Fruit fly (Drosophila melanogaster) whole organism, embryonic: ENCODE results near the gene CG10589.

Experiments used
- Bgb ChIP-seq: fragments of 200-800 bp; sonication (Bioruptor generic); IDR thresholded peaks from 2 replicates; pipeline ENCODE4 v1.3.6; 2022; ENCODE audit warnings: missing biosample characterization, missing genetic modification characterization; ENCODE audit not compliant: partially characterized antibody
- CG10959 ChIP-seq: fragments of 200-800 bp; sonication (Bioruptor generic); IDR thresholded peaks from 2 replicates; pipeline ENCODE4 v1.3.6; 2022; ENCODE audit warnings: missing biosample characterization, missing genetic modification characterization
- CG11723 ChIP-seq: fragments of 200-800 bp; sonication (Bioruptor generic); optimal IDR thresholded peaks from 2 replicates; lab custom pipeline; 2017; ENCODE audit warnings: missing biosample characterization, mild to moderate bottlenecking, missing genetic modification characterization
- CG12104 ChIP-seq: fragments of 200-800 bp; sonication (Bioruptor generic); optimal IDR thresholded peaks from 3 replicates; lab custom pipeline; 2016; ENCODE audit warnings: missing biosample characterization, missing genetic modification characterization
- CG12236 ChIP-seq: fragments of 200-800 bp; sonication (Bioruptor generic); optimal IDR thresholded peaks from 2 replicates; lab custom pipeline; 2016; ENCODE audit warnings: missing biosample characterization, missing genetic modification characterization
- CG13775 ChIP-seq: fragments of 200-800 bp; sonication (Bioruptor generic); optimal IDR thresholded peaks from 3 replicates; lab custom pipeline; 2017; ENCODE audit warnings: missing biosample characterization, mild to moderate bottlenecking, missing genetic modification characterization
- CG15479 ChIP-seq: fragments of 200-800 bp; sonication (Bioruptor generic); optimal IDR thresholded peaks from 3 replicates; lab custom pipeline; 2019; ENCODE audit warnings: missing biosample characterization, mild to moderate bottlenecking, missing genetic modification characterization, moderate library complexity
- CG1603 ChIP-seq: fragments of 200-800 bp; sonication (Bioruptor generic); optimal IDR thresholded peaks from 2 replicates; lab custom pipeline; 2019; ENCODE audit warnings: missing biosample characterization, mild to moderate bottlenecking, missing genetic modification characterization, moderate library complexity
- CG17385 ChIP-seq: fragments of 200-800 bp; sonication (Bioruptor generic); optimal IDR thresholded peaks from 3 replicates; lab custom pipeline; 2018; ENCODE audit warnings: missing biosample characterization, mild to moderate bottlenecking, missing genetic modification characterization
- CG1832 ChIP-seq: fragments of 200-800 bp; sonication (Bioruptor generic); optimal IDR thresholded peaks from 2 replicates; lab custom pipeline; 2017; ENCODE audit warnings: missing biosample characterization, mild to moderate bottlenecking, missing genetic modification characterization, inconsistent platforms
- CG18476 ChIP-seq: fragments of 200-800 bp; sonication (Bioruptor generic); optimal IDR thresholded peaks from 2 replicates; lab custom pipeline; 2016; ENCODE audit warnings: missing biosample characterization, mild to moderate bottlenecking, missing genetic modification characterization
- CG18764 ChIP-seq: fragments of 200-800 bp; sonication (Bioruptor generic); optimal IDR thresholded peaks from 3 replicates; lab custom pipeline; 2016; ENCODE audit warnings: missing biosample characterization, missing genetic modification characterization
- CG30431 ChIP-seq: fragments of 200-800 bp; sonication (Bioruptor generic); optimal IDR thresholded peaks from 2 replicates; lab custom pipeline; 2017; ENCODE audit warnings: missing biosample characterization, missing genetic modification characterization
- CG31441 ChIP-seq: fragments of 200-800 bp; sonication (Bioruptor generic); IDR thresholded peaks from 2 replicates; pipeline ENCODE4 v1.3.6; 2022; ENCODE audit warnings: missing biosample characterization, missing genetic modification characterization
- CG42726 ChIP-seq: fragments of 200-800 bp; sonication (Bioruptor generic); IDR thresholded peaks from 2 replicates; pipeline ENCODE4 v1.3.6; 2022; ENCODE audit warnings: missing biosample characterization, missing genetic modification characterization; ENCODE audit not compliant: partially characterized antibody
- CG4282 ChIP-seq: fragments of 200-800 bp; sonication (Bioruptor generic); optimal IDR thresholded peaks from 2 replicates; lab custom pipeline; 2016; ENCODE audit warnings: missing biosample characterization, missing genetic modification characterization
- CG4360 ChIP-seq: fragments of 200-800 bp; sonication (Bioruptor generic); IDR thresholded peaks from 2 replicates; pipeline ENCODE4 v1.3.6; 2022; ENCODE audit warnings: missing biosample characterization, missing genetic modification characterization
- CG6254 ChIP-seq: fragments of 200-800 bp; sonication (Bioruptor generic); optimal IDR thresholded peaks from 3 replicates; lab custom pipeline; 2017; ENCODE audit warnings: mild to moderate bottlenecking, missing biosample characterization, missing genetic modification reagents, missing genetic modification characterization
- CG9797 ChIP-seq: fragments of 200-800 bp; sonication (Bioruptor generic); optimal IDR thresholded peaks from 3 replicates; lab custom pipeline; 2018; ENCODE audit warnings: missing biosample characterization, mild to moderate bottlenecking, missing genetic modification characterization
- CG9817 ChIP-seq: fragments of 200-800 bp; sonication (Bioruptor generic); optimal IDR thresholded peaks from 2 replicates; lab custom pipeline; 2018; ENCODE audit warnings: missing biosample characterization, mild to moderate bottlenecking, missing genetic modification characterization, moderate library complexity
- Camta ChIP-seq: fragments of 200-800 bp; sonication (Bioruptor generic); optimal IDR thresholded peaks from 2 replicates; lab custom pipeline; 2016; ENCODE audit warnings: missing biosample characterization, missing genetic modification characterization
- D ChIP-seq, 2 experiments: fragments of 200-800 bp in 1 of 2; fragments of >200 bp in 1 of 2; sonication (Bioruptor generic) in 1 of 2; optimal IDR thresholded peaks; 2 replicates in 1 of 2; 3 replicates in 1 of 2; lab custom pipeline; 2017; ENCODE audit warnings: mild to moderate bottlenecking in 1 of 2, missing biosample characterization in 1 of 2, missing genetic modification characterization in 1 of 2, missing genetic modification reagents in 1 of 2
- Dll ChIP-seq: fragments of 200-800 bp; sonication (Bioruptor generic); IDR thresholded peaks from 4 replicates; pipeline ENCODE4 v1.3.6; 2022; ENCODE audit warnings: missing biosample characterization, missing genetic modification characterization; ENCODE audit not compliant: partially characterized antibody
- E2f2 ChIP-seq: fragments of 200-800 bp; sonication (Bioruptor generic); IDR thresholded peaks from 2 replicates; pipeline ENCODE4 v1.3.6; 2022; ENCODE audit warnings: missing biosample characterization, missing genetic modification characterization
- Fer3 ChIP-seq: fragments of 200-800 bp; sonication (Bioruptor generic); optimal IDR thresholded peaks from 2 replicates; lab custom pipeline; 2018; ENCODE audit warnings: missing biosample characterization, mild to moderate bottlenecking, missing genetic modification characterization, moderate library complexity
- Jarid2 ChIP-seq: fragments of 200-800 bp; sonication (Bioruptor generic); optimal IDR thresholded peaks from 3 replicates; lab custom pipeline; 2017; ENCODE audit warnings: mild to moderate bottlenecking, missing biosample characterization, missing genetic modification reagents, missing genetic modification characterization
- Kr ChIP-seq: fragments of 200-800 bp; sonication (Bioruptor generic); optimal IDR thresholded peaks from 2 replicates; lab custom pipeline; 2017; ENCODE audit warnings: missing biosample characterization, mild to moderate bottlenecking, missing genetic modification characterization
- Myb ChIP-seq: fragments of 200-800 bp; sonication (Bioruptor generic); optimal IDR thresholded peaks from 2 replicates; lab custom pipeline; 2016; ENCODE audit warnings: missing biosample characterization, missing genetic modification characterization
- NK7.1 ChIP-seq: fragments of 200-800 bp; sonication (Bioruptor generic); optimal IDR thresholded peaks from 3 replicates; lab custom pipeline; 2016; ENCODE audit warnings: missing biosample characterization, missing genetic modification characterization
- Neu2 ChIP-seq: fragments of 200-800 bp; sonication (Bioruptor generic); optimal IDR thresholded peaks from 3 replicates; lab custom pipeline; 2016; ENCODE audit warnings: missing biosample characterization, missing genetic modification characterization, borderline replicate concordance
- Oaz ChIP-seq: fragments of 200-800 bp; sonication (Bioruptor generic); IDR thresholded peaks from 2 replicates; pipeline ENCODE4 v1.3.6; 2022; ENCODE audit warnings: missing biosample characterization, missing genetic modification characterization
- PHDP ChIP-seq: fragments of 200-800 bp; sonication (Bioruptor generic); optimal IDR thresholded peaks from 3 replicates; lab custom pipeline; 2018; ENCODE audit warnings: missing biosample characterization, mild to moderate bottlenecking, missing genetic modification characterization, moderate library complexity
- Scr ChIP-seq: fragments of 200-800 bp; sonication (Bioruptor generic); IDR thresholded peaks from 2 replicates; pipeline ENCODE4 v1.3.6; 2022; ENCODE audit warnings: missing biosample characterization, missing genetic modification characterization; ENCODE audit not compliant: partially characterized antibody
- Six4 ChIP-seq: fragments of 200-800 bp; sonication (Bioruptor generic); optimal IDR thresholded peaks from 2 replicates; lab custom pipeline; 2016; ENCODE audit warnings: missing biosample characterization, missing genetic modification characterization
- Sry-δ ChIP-seq: fragments of 200-800 bp; sonication (Bioruptor generic); optimal IDR thresholded peaks from 2 replicates; lab custom pipeline; 2016; ENCODE audit warnings: missing biosample characterization, missing genetic modification characterization
- br ChIP-seq: fragments of >200 bp; optimal IDR thresholded peaks from 2 replicates; lab custom pipeline; 2017
- ci ChIP-seq: fragments of 200-800 bp; sonication (Bioruptor generic); IDR thresholded peaks from 3 replicates; pipeline ENCODE4 v1.3.6; 2022; ENCODE audit warnings: missing biosample characterization, missing genetic modification characterization
- fru ChIP-seq: fragments of >200 bp; optimal IDR thresholded peaks from 2 replicates; lab custom pipeline; 2017
- gro ChIP-seq: fragments of 200-800 bp; sonication (Bioruptor generic); optimal IDR thresholded peaks from 2 replicates; lab custom pipeline; 2016; ENCODE audit warnings: missing biosample characterization, missing genetic modification characterization
- h ChIP-seq: fragments of >200 bp; optimal IDR thresholded peaks from 2 replicates; lab custom pipeline; 2017
- kah ChIP-seq: fragments of 200-800 bp; sonication (Bioruptor generic); optimal IDR thresholded peaks from 2 replicates; lab custom pipeline; 2018; ENCODE audit warnings: missing biosample characterization, mild to moderate bottlenecking, missing genetic modification characterization
- lola ChIP-seq, 3 experiments: fragments of >200 bp in 2 of 3; fragments of 200-800 bp in 1 of 3; sonication (Bioruptor generic) in 1 of 3; optimal IDR thresholded peaks; 2 replicates each; lab custom pipeline; 2017 to 2019; ENCODE audit warnings: missing biosample characterization in 3 of 3, missing genetic modification characterization in 3 of 3, mild to moderate bottlenecking in 1 of 3, moderate library complexity in 1 of 3
- mam ChIP-seq: fragments of 200-800 bp; sonication (Bioruptor generic); optimal IDR thresholded peaks from 3 replicates; lab custom pipeline; 2016; ENCODE audit warnings: missing biosample characterization, missing genetic modification characterization
- nom ChIP-seq: fragments of 200-800 bp; sonication (Bioruptor generic); optimal IDR thresholded peaks from 2 replicates; lab custom pipeline; 2017; ENCODE audit warnings: missing biosample characterization, missing genetic modification characterization, mild to moderate bottlenecking, moderate library complexity, missing genetic modification reagents
- oc ChIP-seq: fragments of 200-800 bp; sonication (Bioruptor generic); optimal IDR thresholded peaks from 2 replicates; lab custom pipeline; 2018; ENCODE audit warnings: missing biosample characterization, mild to moderate bottlenecking, missing genetic modification characterization, moderate library complexity
- pnt ChIP-seq: fragments of 200-800 bp; sonication (Bioruptor generic); optimal IDR thresholded peaks from 3 replicates; lab custom pipeline; 2016; ENCODE audit warnings: missing biosample characterization, missing genetic modification characterization
- sisA ChIP-seq: fragments of 200-800 bp; sonication (Bioruptor generic); IDR thresholded peaks from 2 replicates; pipeline ENCODE4 v1.3.6; 2022; ENCODE audit warnings: missing biosample characterization, missing genetic modification characterization
- tgo ChIP-seq: fragments of 200-800 bp; sonication (Bioruptor generic); IDR thresholded peaks from 3 replicates; pipeline ENCODE4 v1.3.6; 2022; ENCODE audit warnings: missing biosample characterization, missing genetic modification characterization
- tio ChIP-seq: fragments of 200-800 bp; sonication (Bioruptor generic); optimal IDR thresholded peaks from 2 replicates; lab custom pipeline; 2017; ENCODE audit warnings: missing biosample characterization, missing genetic modification characterization, inconsistent platforms
- wek ChIP-seq: fragments of 200-800 bp; sonication (Bioruptor generic); optimal IDR thresholded peaks from 3 replicates; lab custom pipeline; 2018; ENCODE audit warnings: missing biosample characterization, mild to moderate bottlenecking, missing genetic modification characterization, moderate library complexity
- zf30C ChIP-seq: fragments of 200-800 bp; sonication (Bioruptor generic); optimal IDR thresholded peaks from 3 replicates; lab custom pipeline; 2018; ENCODE audit warnings: missing biosample characterization, mild to moderate bottlenecking, missing genetic modification characterization

Gene CG10589

dm6 chr3L:20950136-20950499, 22.5 kb downstream of the CG10589 start (continued):
- TF ChIP-seq Six4 (GFP tag; lab: Kevin White, UChicago) (peak; percentile 51), CG4282 (GFP tag; lab: Kevin White, UChicago) (no peak), CG12104 (GFP tag; lab: Kevin White, UChicago) (no peak), CG15479 (GFP tag; lab: Kevin White, UChicago) (no peak), CG4360 (GFP tag; lab: Robert Waterston, UW) (no peak), Camta (GFP tag; lab: Kevin White, UChicago) (no peak), mam (GFP tag; lab: Kevin White, UChicago) (no peak), CG31441 (GFP tag; lab: Robert Waterston, UW) (peak; percentile 62; the same call in 1 of the 2 replicates), Kr (GFP tag; lab: Kevin White, UChicago) (no peak), Jarid2 (GFP tag; lab: Kevin White, UChicago) (no peak), CG1832 (GFP tag; lab: Kevin White, UChicago) (no peak), tgo (GFP tag; lab: Robert Waterston, UW) (peak; percentile 37; the same call in 2 of the 3 replicates), kah (GFP tag; lab: Kevin White, UChicago) (peak; percentile 31), h (no peak), sisA (GFP tag; lab: Robert Waterston, UW) (peak; percentile 59; the same call in 1 of the 2 replicates), zf30C (GFP tag; lab: Kevin White, UChicago) (peak; percentile 74), Scr (GFP tag; lab: Robert Waterston, UW) (no peak), tio (GFP tag; lab: Kevin White, UChicago) (peak; percentile 41), CG12236 (GFP tag; lab: Kevin White, UChicago) (no peak), gro (GFP tag; lab: Kevin White, UChicago) (no peak), Sry-δ (GFP tag; lab: Kevin White, UChicago) (no peak), lola (GFP tag; optimal IDR thresholded peaks at IDR 0.05; lab: Kevin White, UChicago) (peak in 1 of 3 experiments; percentile 81), oc (tag; lab: Kevin White, UChicago) (peak; percentile 79), CG30431 (peak; percentile 49), NK7.1 (GFP tag; lab: Kevin White, UChicago) (no peak), CG18476 (peak; percentile 59), CG1603 (tag; lab: Kevin White, UChicago) (peak; percentile 29), CG17385 (GFP tag; lab: Kevin White, UChicago) (peak; percentile 57), nom (GFP tag; lab: Kevin White, UChicago) (peak; percentile 79), CG9797 (GFP tag; lab: Kevin White, UChicago) (no peak), CG10959 (GFP tag; lab: Robert Waterston, UW) (no peak), fru (lab: Kevin White, UChicago) (no peak), D (optimal IDR thresholded peaks at IDR 0.05; lab: Kevin White, UChicago) (no peak), D (GFP tag; optimal IDR thresholded peaks at IDR 0.05; lab: Kevin White, UChicago) (peak; percentile 81), CG11723 (GFP tag; lab: Kevin White, UChicago) (peak; percentile 36), Neu2 (GFP tag; lab: Kevin White, UChicago) (no peak), PHDP (tag; lab: Kevin White, UChicago) (peak; percentile 68), ci (GFP tag; lab: Robert Waterston, UW) (peak; percentile 71; the same call in 2 of the 3 replicates), br (lab: Kevin White, UChicago) (no peak), Fer3 (tag; lab: Kevin White, UChicago) (peak; percentile 11), E2f2 (0 out of 2 replicates have a peak, but pooled peaks have one; percentile 5), wek (GFP tag; lab: Kevin White, UChicago) (no peak), pnt (peak; percentile 11), Myb (GFP tag; lab: Kevin White, UChicago) (no peak), Oaz (GFP tag; lab: Robert Waterston, UW) (no peak), CG6254 (GFP tag; lab: Kevin White, UChicago) (peak; percentile 77), Dll (GFP tag; lab: Robert Waterston, UW) (no peak), Bgb (no peak), CG13775 (peak; percentile 50), CG42726 (GFP tag; lab: Robert Waterston, UW) (no peak), CG9817 (tag; lab: Kevin White, UChicago) (no peak), CG18764 (no peak)
